Fruit fly (Drosophila melanogaster) whole organism, embryonic: ENCODE data around the gene CG31798.

ENCODE experiments used
- Atf3 ChIP-seq: fragments of 200-800 bp; sonication (Bioruptor generic); optimal IDR thresholded peaks from 3 replicates; lab custom pipeline; 2016; ENCODE audit warnings: missing biosample characterization, missing genetic modification characterization
- CG11398 ChIP-seq: fragments of 200-800 bp; sonication (Bioruptor generic); optimal IDR thresholded peaks from 2 replicates; lab custom pipeline; 2016; ENCODE audit warnings: missing biosample characterization, missing genetic modification characterization
- CG11723 ChIP-seq: fragments of 200-800 bp; sonication (Bioruptor generic); optimal IDR thresholded peaks from 2 replicates; lab custom pipeline; 2017; ENCODE audit warnings: missing biosample characterization, mild to moderate bottlenecking, missing genetic modification characterization
- CG12769 ChIP-seq: fragments of 200-800 bp; sonication (Bioruptor generic); optimal IDR thresholded peaks from 2 replicates; lab custom pipeline; 2019; ENCODE audit warnings: missing biosample characterization, mild to moderate bottlenecking, missing genetic modification characterization, moderate library complexity
- CG13775 ChIP-seq: fragments of 200-800 bp; sonication (Bioruptor generic); optimal IDR thresholded peaks from 3 replicates; lab custom pipeline; 2017; ENCODE audit warnings: missing biosample characterization, mild to moderate bottlenecking, missing genetic modification characterization
- CG14014 ChIP-seq: fragments of 200-800 bp; sonication (Bioruptor generic); IDR thresholded peaks from 2 replicates; pipeline ENCODE4 v1.3.6; 2022; ENCODE audit warnings: missing biosample characterization, missing genetic modification characterization
- CG17328 ChIP-seq: fragments of 200-800 bp; sonication (Bioruptor generic); IDR thresholded peaks from 2 replicates; pipeline ENCODE4 v1.3.6; 2022; ENCODE audit warnings: missing biosample characterization, missing genetic modification characterization
- CG32532 ChIP-seq: fragments of 200-800 bp; sonication (Bioruptor generic); IDR thresholded peaks from 2 replicates; pipeline ENCODE4 v1.3.6; 2022; ENCODE audit warnings: missing biosample characterization, missing genetic modification characterization
- CG34376 ChIP-seq: fragments of 200-800 bp; sonication (Bioruptor generic); optimal IDR thresholded peaks from 2 replicates; lab custom pipeline; 2018; ENCODE audit warnings: missing biosample characterization, mild to moderate bottlenecking, missing genetic modification characterization
- CG4328 ChIP-seq: fragments of 200-800 bp; sonication (Bioruptor generic); optimal IDR thresholded peaks from 3 replicates; lab custom pipeline; 2017; ENCODE audit warnings: missing biosample characterization, missing genetic modification reagents, missing genetic modification characterization
- CG4854 ChIP-seq: fragments of 200-800 bp; sonication (Bioruptor generic); optimal IDR thresholded peaks from 2 replicates; lab custom pipeline; 2016; ENCODE audit warnings: missing biosample characterization, missing genetic modification characterization, inconsistent platforms
- CG6813 ChIP-seq: fragments of 200-800 bp; sonication (Bioruptor generic); optimal IDR thresholded peaks from 2 replicates; lab custom pipeline; 2017; ENCODE audit warnings: missing biosample characterization, missing genetic modification characterization, mild to moderate bottlenecking, moderate library complexity, missing genetic modification reagents
- CG7372 ChIP-seq: fragments of 200-800 bp; sonication (Bioruptor generic); IDR thresholded peaks from 2 replicates; pipeline ENCODE4 v1.3.6; 2022; ENCODE audit warnings: missing biosample characterization, missing genetic modification characterization
- CG7963 ChIP-seq: fragments of 200-800 bp; sonication (Bioruptor generic); IDR thresholded peaks from 3 replicates; pipeline ENCODE4 v1.3.6; 2022; ENCODE audit warnings: missing biosample characterization, missing genetic modification characterization; ENCODE audit not compliant: partially characterized antibody
- CG8388 ChIP-seq: fragments of 200-800 bp; sonication (Bioruptor generic); optimal IDR thresholded peaks from 2 replicates; lab custom pipeline; 2019; ENCODE audit warnings: missing biosample characterization, mild to moderate bottlenecking, missing genetic modification characterization, moderate library complexity
- Chrac-16 ChIP-seq: fragments of 200-800 bp; sonication (Bioruptor generic); optimal IDR thresholded peaks from 3 replicates; lab custom pipeline; 2016; ENCODE audit warnings: missing biosample characterization, missing genetic modification characterization
- Deaf1 ChIP-seq: fragments of 200-800 bp; optimal IDR thresholded peaks from 3 replicates; lab custom pipeline; 2019; ENCODE audit warnings: missing biosample characterization, mild to moderate bottlenecking, missing genetic modification characterization, moderate library complexity
- Dip2 ChIP-seq: fragments of 200-800 bp; sonication (Bioruptor generic); IDR thresholded peaks from 2 replicates; pipeline ENCODE4 v1.3.6; 2022; ENCODE audit warnings: missing biosample characterization, missing genetic modification characterization
- Ets65A ChIP-seq: fragments of 200-800 bp; sonication (Bioruptor generic); peaks from one replicate; lab custom pipeline; 2016; ENCODE audit warnings: missing biosample characterization, missing genetic modification characterization
- GATAe ChIP-seq: fragments of 200-800 bp; sonication (Bioruptor generic); conservative IDR thresholded peaks from 2 replicates; pipeline ENCODE4 v1.3.6; 2022; ENCODE audit warnings: missing biosample characterization, missing genetic modification characterization
- HmgD ChIP-seq: fragments of 200-800 bp; sonication (Bioruptor generic); optimal IDR thresholded peaks from 3 replicates; lab custom pipeline; 2016; ENCODE audit warnings: missing biosample characterization, missing genetic modification characterization
- Hr78 ChIP-seq, 2 experiments: fragments of 200-800 bp in 1 of 2; fragments of >200 bp in 1 of 2; sonication (Bioruptor generic) in 1 of 2; optimal IDR thresholded peaks; 2 replicates each; lab custom pipeline; 2017 to 2019; ENCODE audit warnings: missing biosample characterization in 2 of 2, missing genetic modification characterization in 2 of 2, mild to moderate bottlenecking in 1 of 2, moderate library complexity in 1 of 2
- Lhr ChIP-seq: fragments of 200-800 bp; sonication (Bioruptor generic); optimal IDR thresholded peaks from 3 replicates; lab custom pipeline; 2017; ENCODE audit warnings: mild to moderate bottlenecking, missing biosample characterization, missing genetic modification reagents, missing genetic modification characterization
- Max ChIP-seq: fragments of 200-800 bp; sonication (Bioruptor generic); optimal IDR thresholded peaks from 2 replicates; lab custom pipeline; 2016; ENCODE audit warnings: missing biosample characterization, mild to moderate bottlenecking, missing genetic modification characterization
- Nf-YB ChIP-seq: fragments of 200-800 bp; sonication (Bioruptor generic); optimal IDR thresholded peaks from 3 replicates; lab custom pipeline; 2019; ENCODE audit warnings: missing biosample characterization, mild to moderate bottlenecking, missing genetic modification characterization, moderate library complexity
- Nf-YC ChIP-seq: fragments of 200-800 bp; optimal IDR thresholded peaks from 3 replicates; lab custom pipeline; 2019; ENCODE audit warnings: missing biosample characterization, mild to moderate bottlenecking, missing genetic modification characterization, moderate library complexity
- PHDP ChIP-seq: fragments of 200-800 bp; sonication (Bioruptor generic); optimal IDR thresholded peaks from 3 replicates; lab custom pipeline; 2018; ENCODE audit warnings: missing biosample characterization, mild to moderate bottlenecking, missing genetic modification characterization, moderate library complexity
- Taf1 ChIP-seq: fragments of 200-800 bp; sonication (Bioruptor generic); IDR thresholded peaks from 2 replicates; pipeline ENCODE4 v1.3.6; 2022; ENCODE audit warnings: missing biosample characterization, missing genetic modification characterization
- YL-1 ChIP-seq: fragments of 200-800 bp; sonication (Bioruptor generic); optimal IDR thresholded peaks from 3 replicates; lab custom pipeline; 2017; ENCODE audit warnings: missing biosample characterization, mild to moderate bottlenecking, missing genetic modification characterization
- ap ChIP-seq: fragments of 200-800 bp; sonication (Bioruptor generic); IDR thresholded peaks from 2 replicates; pipeline ENCODE4 v1.3.6; 2022; ENCODE audit warnings: missing biosample characterization, missing genetic modification characterization
- exex ChIP-seq: fragments of 200-800 bp; sonication (Bioruptor generic); optimal IDR thresholded peaks from 4 replicates; lab custom pipeline; 2018; ENCODE audit warnings: missing biosample characterization, mild to moderate bottlenecking, missing genetic modification characterization, moderate library complexity
- fd3F ChIP-seq: fragments of 200-800 bp; sonication (Bioruptor generic); optimal IDR thresholded peaks from 2 replicates; lab custom pipeline; 2018; ENCODE audit warnings: missing biosample characterization, mild to moderate bottlenecking, missing genetic modification characterization, moderate library complexity
- ftz-f1 ChIP-seq: fragments of 200-800 bp; sonication (Bioruptor generic); optimal IDR thresholded peaks from 2 replicates; lab custom pipeline; 2016; ENCODE audit warnings: missing biosample characterization, missing genetic modification characterization
- gem ChIP-seq: fragments of 200-800 bp; sonication (Bioruptor generic); optimal IDR thresholded peaks from 2 replicates; lab custom pipeline; 2019; ENCODE audit warnings: missing biosample characterization, mild to moderate bottlenecking, missing genetic modification characterization, moderate library complexity
- grn ChIP-seq: fragments of 200-800 bp; sonication (Bioruptor generic); optimal IDR thresholded peaks from 3 replicates; lab custom pipeline; 2017; ENCODE audit warnings: missing biosample characterization, missing genetic modification characterization
- lbe ChIP-seq: fragments of 200-800 bp; sonication (Bioruptor generic); optimal IDR thresholded peaks from 2 replicates; lab custom pipeline; 2016; ENCODE audit warnings: missing biosample characterization, mild to moderate bottlenecking, missing genetic modification characterization
- lilli ChIP-seq: fragments of 200-800 bp; sonication (Bioruptor generic); optimal IDR thresholded peaks from 3 replicates; lab custom pipeline; 2016; ENCODE audit warnings: missing biosample characterization, missing genetic modification characterization
- pb ChIP-seq: fragments of 200-800 bp; sonication (Bioruptor generic); optimal IDR thresholded peaks from 3 replicates; lab custom pipeline; 2016; ENCODE audit warnings: missing biosample characterization, missing genetic modification characterization
- salm ChIP-seq: fragments of 200-800 bp; sonication (Bioruptor generic); optimal IDR thresholded peaks from 2 replicates; lab custom pipeline; 2018; ENCODE audit warnings: missing biosample characterization, mild to moderate bottlenecking, missing genetic modification characterization
- sd ChIP-seq: fragments of 200-800 bp; sonication (Bioruptor generic); optimal IDR thresholded peaks from 3 replicates; lab custom pipeline; 2018; ENCODE audit warnings: missing biosample characterization, mild to moderate bottlenecking, missing genetic modification characterization, moderate library complexity
- sr ChIP-seq: fragments of 200-800 bp; sonication (Bioruptor generic); IDR thresholded peaks from 3 replicates; pipeline ENCODE4 v1.3.6; 2022; ENCODE audit warnings: missing biosample characterization, missing genetic modification characterization
- sug ChIP-seq: fragments of 200-800 bp; optimal IDR thresholded peaks from 2 replicates; lab custom pipeline; 2019; ENCODE audit warnings: missing biosample characterization, mild to moderate bottlenecking, missing genetic modification characterization, moderate library complexity
- wdn ChIP-seq: fragments of 200-800 bp; sonication (Bioruptor generic); IDR thresholded peaks from 2 replicates; pipeline ENCODE4 v1.3.6; 2022; ENCODE audit warnings: missing biosample characterization, missing genetic modification characterization

Gene CG31798

dm6 chr2L:19416602-19417497, 22.9 kb downstream of the CG31798 start, which contains the start of gene Lectin-galC1 (continued):
- TF ChIP-seq YL-1 (GFP tag; lab: Kevin White, UChicago) = peak; percentile 70
- peak; percentile 76 for TF ChIP-seq fd3F (GFP tag; lab: Kevin White, UChicago)
- peak; percentile 91 for TF ChIP-seq CG17328
- peak; percentile 69 for TF ChIP-seq CG7372 (GFP tag; lab: Robert Waterston, UW)
- TF ChIP-seq CG11398 (GFP tag; lab: Kevin White, UChicago) = peak; percentile 83
- TF ChIP-seq lilli (GFP tag; lab: Kevin White, UChicago) = peak; percentile 80
- TF ChIP-seq CG4854 (GFP tag; lab: Kevin White, UChicago) = peak; percentile 80
- TF ChIP-seq lbe (GFP tag; lab: Kevin White, UChicago) = no peak
- TF ChIP-seq CG6813 (GFP tag; lab: Kevin White, UChicago) = peak; percentile 85

dm6 chr2L:19418017-19418416, 24.1 kb downstream of the CG31798 start, which contains the start of gene lectin-37Da:
Gene lectin-37Da (plus strand): TSS chr2L:19418317.
- no peak for TF ChIP-seq CG13775

dm6 chr2L:19418872-19419271, 24.9 kb downstream of the CG31798 start, which contains the start of gene lectin-37Db:
Gene lectin-37Db (plus strand): TSS chr2L:19419075.
- TF ChIP-seq Ets65A (GFP tag; lab: Kevin White, UChicago) (peak; percentile 56), PHDP (no peak)

- TF ChIP-seq CG17328 (0 out of 2 replicates have a peak, but pooled peaks have one; percentile 18), sug (tag; lab: Kevin White, UChicago) (peak; percentile 91), sd (tag; lab: Kevin White, UChicago) (peak; percentile 94), CG32532 (0 out of 2 replicates have a peak, but pooled peaks have one; percentile 11), CG8388 (no peak), CG34376 (peak; percentile 37), CG11723 (GFP tag; lab: Kevin White, UChicago) (no peak), CG12769 (tag; lab: Kevin White, UChicago) (peak; percentile 65), Hr78 (GFP tag; optimal IDR thresholded peaks at IDR 0.05; lab: Kevin White, UChicago) (peak in 1 of 2 experiments; percentile 18), Max (GFP tag; lab: Kevin White, UChicago) (no peak), Dip2 (GFP tag; lab: Robert Waterston, UW) (no peak), Chrac-16 (GFP tag; lab: Kevin White, UChicago) (no peak), HmgD (GFP tag; lab: Kevin White, UChicago) (no peak), Nf-YC (tag; lab: Kevin White, UChicago) (peak; percentile 75), wdn (GFP tag; lab: Robert Waterston, UW) (no peak), ap (no peak), gem (tag; lab: Kevin White, UChicago) (no peak), ftz-f1 (GFP tag; lab: Kevin White, UChicago) (peak; percentile 40), Atf3 (no peak), sr (GFP tag; lab: Robert Waterston, UW) (peak; percentile 69; the same call in 2 of the 3 replicates), Lhr (GFP tag; lab: Kevin White, UChicago) (no peak), salm (tag; lab: Kevin White, UChicago) (no peak), CG4328 (GFP tag; lab: Kevin White, UChicago) (peak; percentile 28), Taf1 (GFP tag; lab: Robert Waterston, UW) (no peak), exex (tag; lab: Kevin White, UChicago) (peak; percentile 61), grn (GFP tag; lab: Kevin White, UChicago) (peak; percentile 12), CG14014 (peak; percentile 19; the same call in 1 of the 2 replicates), CG7963 (GFP tag; lab: Robert Waterston, UW) (no peak), Deaf1 (tag; lab: Kevin White, UChicago) (peak; percentile 32), pb (GFP tag; lab: Kevin White, UChicago) (no peak), GATAe (peak; percentile 62), Nf-YB (peak; percentile 65)
Observed at dm6 chr2L:19421573-19421972, 27.6 kb downstream of the CG31798 start.
